Fruit fly (Drosophila melanogaster): ENCODE results near the gene Sld5.

DNA sequence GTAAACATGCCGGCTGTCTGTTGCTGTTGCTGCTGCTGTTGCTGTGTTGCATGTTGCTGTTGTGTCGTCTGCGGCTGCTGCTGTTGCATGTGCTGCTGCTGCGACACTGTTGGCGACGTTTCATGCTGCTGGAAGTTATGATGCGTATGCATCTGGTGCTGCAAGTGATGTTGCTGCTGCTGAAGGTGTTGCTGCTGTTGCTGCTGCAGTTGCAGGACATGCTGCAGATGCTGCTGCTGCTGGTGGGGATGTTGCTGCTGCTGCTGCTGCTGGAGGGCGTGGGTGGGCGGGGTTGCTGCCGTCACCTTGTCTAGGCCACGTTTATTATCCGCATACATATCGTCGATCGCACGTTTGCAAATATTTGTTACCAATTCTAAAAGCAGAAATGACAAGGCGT, 39.8 kb upstream of the Sld5 start:
- TF ChIP-seq cic (GFP tag; optimal IDR thresholded peaks at IDR 0.05) (no peak), bab1 (GFP tag; optimal IDR thresholded peaks at IDR 0.05) (no peak), CG5204 (GFP tag; optimal IDR thresholded peaks at IDR 0.05) (no peak)

All from whole organism, adult.